Worm (Caenorhabditis elegans) whole organism, young adult: Measurements from ENCODE around the gene R151.10.

Experiments used
- B0261.1 ChIP-seq: sonication (generic microtip); optimal IDR thresholded peaks from 2 replicates; lab custom pipeline; 2016; ENCODE audit warnings: mild to moderate bottlenecking, missing genetic modification characterization, moderate library complexity, missing compliant biosample characterization
- F22D6.2 ChIP-seq: sonication (generic microtip); optimal IDR thresholded peaks from 2 replicates; lab custom pipeline; 2016; ENCODE audit warnings: mild to moderate bottlenecking, missing genetic modification characterization, missing compliant biosample characterization
- F23B12.7 ChIP-seq: sonication (generic microtip); optimal IDR thresholded peaks from 2 replicates; lab custom pipeline; 2017; ENCODE audit warnings: missing genetic modification characterization, mild to moderate bottlenecking, missing compliant biosample characterization, antibody characterized with exemption, moderate library complexity; ENCODE audit not compliant: insufficient read depth
- F33H1.4 ChIP-seq: fragments of 200-800 bp; sonication (Bioruptor generic); IDR thresholded peaks from 2 replicates; pipeline ENCODE4 v1.3.6; 2022; ENCODE audit warnings: missing genetic modification reagents, missing genetic modification characterization, missing compliant biosample characterization
- F49E8.2 ChIP-seq: sonication (generic microtip); optimal IDR thresholded peaks from 3 replicates; lab custom pipeline; 2017; ENCODE audit warnings: missing genetic modification characterization, mild to moderate bottlenecking, missing compliant biosample characterization, antibody characterized with exemption, moderate library complexity; ENCODE audit not compliant: insufficient read depth
- F55B11.4 ChIP-seq: sonication (generic microtip); optimal IDR thresholded peaks from 2 replicates; lab custom pipeline; 2016; ENCODE audit warnings: missing compliant biosample characterization, missing genetic modification characterization, borderline replicate concordance; ENCODE audit not compliant: insufficient read depth
- F57A8.1 ChIP-seq: fragments of 200-800 bp; sonication (Bioruptor generic); optimal IDR thresholded peaks from 2 replicates; lab custom pipeline; 2018; ENCODE audit warnings: mild to moderate bottlenecking, missing genetic modification characterization, moderate library complexity, missing compliant biosample characterization
- F57C9.4 ChIP-seq: sonication (generic microtip); optimal IDR thresholded peaks from 2 replicates; lab custom pipeline; 2017; ENCODE audit warnings: mild to moderate bottlenecking, missing genetic modification characterization, missing compliant biosample characterization
- K12H6.12 ChIP-seq: fragments of 200-800 bp; sonication (Bioruptor generic); optimal IDR thresholded peaks from 2 replicates; lab custom pipeline; 2018; ENCODE audit warnings: mild to moderate bottlenecking, missing genetic modification characterization, missing compliant biosample characterization
- T07F8.4 ChIP-seq: sonication (generic microtip); optimal IDR thresholded peaks from 2 replicates; lab custom pipeline; 2016; ENCODE audit warnings: mild to moderate bottlenecking, missing genetic modification characterization, moderate library complexity, missing compliant biosample characterization
- Y67H2A.10 ChIP-seq: fragments of 200-800 bp; sonication (Bioruptor generic); conservative IDR thresholded peaks from 2 replicates; pipeline ENCODE4 v1.3.6; 2022; ENCODE audit warnings: missing genetic modification reagents, missing genetic modification characterization, missing compliant biosample characterization
- Y95B8A.8 ChIP-seq: fragments of 200-800 bp; sonication (Bioruptor generic); IDR thresholded peaks from 2 replicates; pipeline ENCODE4 v1.3.6; 2022; ENCODE audit warnings: missing genetic modification reagents, missing genetic modification characterization, missing compliant biosample characterization
- ZK185.1 ChIP-seq: sonication (generic microtip); optimal IDR thresholded peaks from 2 replicates; lab custom pipeline; 2016; ENCODE audit warnings: mild to moderate bottlenecking, missing genetic modification characterization, missing compliant biosample characterization; ENCODE audit not compliant: poor library complexity, severe bottlenecking
- aptf-2 ChIP-seq: fragments of 200-800 bp; sonication (Bioruptor generic); conservative IDR thresholded peaks from 2 replicates; pipeline ENCODE4 v1.3.6; 2022; ENCODE audit warnings: missing genetic modification reagents, missing genetic modification characterization, missing compliant biosample characterization
- athp-1 ChIP-seq: sonication (generic microtip); optimal IDR thresholded peaks from 2 replicates; lab custom pipeline; 2017; ENCODE audit warnings: mild to moderate bottlenecking, missing genetic modification characterization, missing compliant biosample characterization
- attf-5 ChIP-seq: fragments of 200-800 bp; sonication (Bioruptor generic); optimal IDR thresholded peaks from 2 replicates; lab custom pipeline; 2018; ENCODE audit warnings: mild to moderate bottlenecking, missing genetic modification characterization, missing compliant biosample characterization
- attf-6 ChIP-seq: fragments of 200-800 bp; sonication (Bioruptor generic); IDR thresholded peaks from 2 replicates; pipeline ENCODE4 v1.3.6; 2022; ENCODE audit warnings: missing genetic modification reagents, missing genetic modification characterization, missing compliant biosample characterization
- ccch-3 ChIP-seq: fragments of 200-800 bp; sonication (Bioruptor generic); optimal IDR thresholded peaks from 2 replicates; lab custom pipeline; 2018; ENCODE audit warnings: mild to moderate bottlenecking, missing genetic modification characterization, missing compliant biosample characterization
- cebp-2 ChIP-seq: fragments of 200-800 bp; sonication (Bioruptor generic); IDR thresholded peaks from 2 replicates; pipeline ENCODE4 v1.3.6; 2022; ENCODE audit warnings: missing genetic modification characterization, missing compliant biosample characterization
- ceh-100 ChIP-seq: fragments of 200-800 bp; sonication (Bioruptor generic); IDR thresholded peaks from 2 replicates; pipeline ENCODE4 v1.3.6; 2022; ENCODE audit warnings: missing genetic modification reagents, missing genetic modification characterization, missing compliant biosample characterization
- ceh-40 ChIP-seq: fragments of 200-800 bp; sonication (Bioruptor generic); IDR thresholded peaks from 2 replicates; pipeline ENCODE4 v1.3.6; 2022; ENCODE audit warnings: missing genetic modification characterization, missing compliant biosample characterization
- ceh-91 ChIP-seq: fragments of 200-800 bp; sonication (Bioruptor generic); IDR thresholded peaks from 2 replicates; pipeline ENCODE4 v1.3.6; 2022; ENCODE audit warnings: missing genetic modification reagents, missing genetic modification characterization, missing compliant biosample characterization
- chd-7 ChIP-seq: sonication (generic microtip); optimal IDR thresholded peaks from 2 replicates; lab custom pipeline; 2016; ENCODE audit warnings: mild to moderate bottlenecking, missing genetic modification characterization, moderate library complexity, missing compliant biosample characterization
- dpff-1 ChIP-seq: sonication (generic microtip); optimal IDR thresholded peaks from 2 replicates; lab custom pipeline; 2017; ENCODE audit warnings: mild to moderate bottlenecking, missing genetic modification characterization, missing compliant biosample characterization
- ets-4 ChIP-seq: fragments of 200-800 bp; sonication (Bioruptor generic); optimal IDR thresholded peaks from 2 replicates; lab custom pipeline; 2018; ENCODE audit warnings: mild to moderate bottlenecking, missing genetic modification characterization, missing compliant biosample characterization
- fkh-3 ChIP-seq: sonication (generic microtip); optimal IDR thresholded peaks from 2 replicates; lab custom pipeline; 2016; ENCODE audit warnings: mild to moderate bottlenecking, missing genetic modification characterization, missing compliant biosample characterization
- him-1 ChIP-seq: sonication (generic microtip); optimal IDR thresholded peaks from 2 replicates; lab custom pipeline; 2016; ENCODE audit warnings: missing genotype, missing genetic modification reagents, missing genetic modification characterization, missing compliant biosample characterization
- hmg-1.2 ChIP-seq: fragments of 200-800 bp; sonication (Bioruptor generic); IDR thresholded peaks from 2 replicates; pipeline ENCODE4 v1.3.6; 2022; ENCODE audit warnings: missing genetic modification reagents, missing genetic modification characterization, missing compliant biosample characterization
- let-607 ChIP-seq, 2 experiments: fragments of 200-800 bp in 1 of 2; sonication (Bioruptor generic) in 1 of 2; sonication (generic microtip) in 1 of 2; optimal IDR thresholded peaks; 2 replicates each; lab custom pipeline; 2016 to 2018; ENCODE audit warnings: mild to moderate bottlenecking in 2 of 2, missing compliant biosample characterization in 2 of 2, missing genetic modification characterization in 2 of 2, moderate library complexity in 2 of 2, missing genotype in 1 of 2
- lin-26 ChIP-seq: fragments of 200-800 bp; sonication (Bioruptor generic); IDR thresholded peaks from 2 replicates; pipeline ENCODE4 v1.3.6; 2022; ENCODE audit warnings: missing genetic modification reagents, missing genetic modification characterization, missing compliant biosample characterization
- lin-35 ChIP-seq, 3 experiments: fragments of 150-350 bp in 2 of 3; sonication (generic microtip) in 1 of 3; optimal IDR thresholded peaks; 2 replicates each; lab custom pipeline; 2014 to 2018; ENCODE audit warnings: missing biosample characterization in 3 of 3, missing genetic modification characterization in 3 of 3, missing genetic modification reagents in 3 of 3
- lin-40 ChIP-seq: sonication (generic microtip); optimal IDR thresholded peaks from 2 replicates; lab custom pipeline; 2016; ENCODE audit warnings: missing genetic modification characterization, mild to moderate bottlenecking, missing compliant biosample characterization, missing genotype, missing genetic modification reagents
- lir-1 ChIP-seq: fragments of 200-800 bp; sonication (Bioruptor generic); conservative IDR thresholded peaks from 2 replicates; pipeline ENCODE4 v1.3.6; 2022; ENCODE audit warnings: missing genetic modification reagents, missing genetic modification characterization, missing compliant biosample characterization
- lsl-1 ChIP-seq: fragments of 200-800 bp; sonication (Bioruptor generic); optimal IDR thresholded peaks from 2 replicates; lab custom pipeline; 2018; ENCODE audit warnings: mild to moderate bottlenecking, missing genetic modification characterization, moderate library complexity, missing compliant biosample characterization
- madf-10 ChIP-seq: sonication (generic microtip); optimal IDR thresholded peaks from 2 replicates; lab custom pipeline; 2016; ENCODE audit warnings: mild to moderate bottlenecking, missing genetic modification characterization, missing compliant biosample characterization
- madf-8 ChIP-seq: fragments of 200-800 bp; sonication (Bioruptor generic); conservative IDR thresholded peaks from 2 replicates; pipeline ENCODE4 v1.3.6; 2022; ENCODE audit warnings: missing genetic modification reagents, missing genetic modification characterization, missing compliant biosample characterization
- nhr-80 ChIP-seq: sonication (generic microtip); optimal IDR thresholded peaks from 2 replicates; lab custom pipeline; 2016; ENCODE audit warnings: missing genetic modification characterization, missing compliant biosample characterization
- pha-4 ChIP-seq: fragments of 150-350 bp; sonication (generic microtip); optimal IDR thresholded peaks from 2 replicates; lab custom pipeline; 2014; ENCODE audit warnings: missing biosample characterization, missing genetic modification reagents, missing genetic modification characterization
- rcor-1 ChIP-seq: fragments of 200-800 bp; sonication (Bioruptor generic); IDR thresholded peaks from 2 replicates; pipeline ENCODE4 v1.3.6; 2022; ENCODE audit warnings: missing genetic modification reagents, missing genetic modification characterization, missing compliant biosample characterization
- sdz-38 ChIP-seq: sonication (generic microtip); optimal IDR thresholded peaks from 2 replicates; lab custom pipeline; 2016; ENCODE audit warnings: missing genotype, missing genetic modification characterization, missing compliant biosample characterization
- snpc-1.1 ChIP-seq: sonication (generic microtip); optimal IDR thresholded peaks from 2 replicates; lab custom pipeline; 2017; ENCODE audit warnings: missing genetic modification characterization, mild to moderate bottlenecking, missing compliant biosample characterization, antibody characterized with exemption, moderate library complexity, missing genotype, missing genetic modification reagents; ENCODE audit not compliant: insufficient read depth
- snpc-3.4 ChIP-seq: sonication (generic microtip); optimal IDR thresholded peaks from 2 replicates; lab custom pipeline; 2017; ENCODE audit warnings: missing genetic modification characterization, mild to moderate bottlenecking, missing compliant biosample characterization, antibody characterized with exemption, moderate library complexity, missing genotype, missing genetic modification reagents
- tbx-9 ChIP-seq: sonication (generic microtip); optimal IDR thresholded peaks from 2 replicates; lab custom pipeline; 2016; ENCODE audit warnings: borderline replicate concordance, missing genetic modification characterization, inconsistent platforms, missing compliant biosample characterization
- zfh-2 ChIP-seq: fragments of 200-800 bp; sonication (Bioruptor generic); conservative IDR thresholded peaks from 2 replicates; pipeline ENCODE4 v1.3.6; 2022; ENCODE audit warnings: missing genetic modification reagents, missing genetic modification characterization, missing compliant biosample characterization
- zim-3 ChIP-seq: sonication (generic microtip); optimal IDR thresholded peaks from 2 replicates; lab custom pipeline; 2017; ENCODE audit warnings: mild to moderate bottlenecking, missing genetic modification characterization, moderate library complexity, missing compliant biosample characterization
- ztf-26 ChIP-seq: sonication (generic microtip); optimal IDR thresholded peaks from 2 replicates; lab custom pipeline; 2017; ENCODE audit warnings: missing genetic modification characterization, missing compliant biosample characterization
- ztf-6 ChIP-seq: fragments of 200-800 bp; sonication (Bioruptor generic); IDR thresholded peaks from 2 replicates; pipeline ENCODE4 v1.3.6; 2022; ENCODE audit warnings: missing genetic modification reagents, missing genetic modification characterization, missing compliant biosample characterization

The R151.10 gene

ce11 chrIII:7189581-7190128, 41.1 kb downstream of the R151.10 start, which contains the start of gene rps-21 (continued):
- TF ChIP-seq lin-40, result peak; percentile 49
- peak; percentile 42 for TF ChIP-seq nhr-80 (tag; lab: Kevin White, UChicago)
- no peak for TF ChIP-seq F57A8.1 (GFP tag; lab: Kevin White, UChicago)
- TF ChIP-seq B0261.1 (tag; lab: Kevin White, UChicago), result no peak
- TF ChIP-seq cebp-2 (GFP tag; lab: Robert Waterston, UW), result no peak
- TF ChIP-seq T07F8.4, result no peak
- no peak for TF ChIP-seq attf-6 (GFP tag; lab: Robert Waterston, UW)
- TF ChIP-seq let-607 (tag; optimal IDR thresholded peaks at IDR 0.05; lab: Kevin White, UChicago), result no peak
- peak in 1 of 3 experiments; percentile 74 for TF ChIP-seq lin-35 (GFP tag; optimal IDR thresholded peaks at IDR 0.05; lab: Kevin White, UChicago)
- TF ChIP-seq aptf-2 (GFP tag; lab: Robert Waterston, UW), result no peak
- TF ChIP-seq F49E8.2 (tag; lab: Kevin White, UChicago), result no peak
- no peak for TF ChIP-seq chd-7 (tag; lab: Kevin White, UChicago)
- TF ChIP-seq lsl-1 (GFP tag; lab: Kevin White, UChicago), result peak; percentile 21
- TF ChIP-seq madf-8 (GFP tag; lab: Robert Waterston, UW), result no peak
- TF ChIP-seq madf-10 (tag; lab: Kevin White, UChicago), result peak; percentile 22
- no peak for TF ChIP-seq zim-3 (tag; lab: Kevin White, UChicago)
- no peak for TF ChIP-seq lir-1 (GFP tag; lab: Robert Waterston, UW)
- no peak for TF ChIP-seq snpc-1.1 (tag; lab: Kevin White, UChicago)
- TF ChIP-seq F55B11.4 (tag; lab: Kevin White, UChicago), result no peak
- TF ChIP-seq ccch-3, result no peak
- TF ChIP-seq sdz-38 (tag; lab: Kevin White, UChicago), result no peak
- TF ChIP-seq hmg-1.2 (GFP tag; lab: Robert Waterston, UW), result peak; percentile 89
- peak; percentile 62 for TF ChIP-seq attf-5 (GFP tag; lab: Kevin White, UChicago)
- TF ChIP-seq F22D6.2, result no peak
- TF ChIP-seq athp-1, result no peak
- TF ChIP-seq rcor-1 (GFP tag; lab: Robert Waterston, UW), result no peak
- TF ChIP-seq him-1, result no peak
- TF ChIP-seq F57C9.4 (tag; lab: Kevin White, UChicago), result no peak
- TF ChIP-seq lin-26, result no peak
- no peak for TF ChIP-seq Y67H2A.10
- peak; percentile 88 for TF ChIP-seq F23B12.7 (tag; lab: Kevin White, UChicago)
- no peak for TF ChIP-seq ZK185.1 (tag; lab: Kevin White, UChicago)
- no peak for TF ChIP-seq zfh-2
- no peak for TF ChIP-seq tbx-9 (tag; lab: Kevin White, UChicago)
- no peak for TF ChIP-seq ceh-40
- peak; percentile 21 for TF ChIP-seq K12H6.12
- peak; percentile 47 for TF ChIP-seq snpc-3.4 (tag; lab: Kevin White, UChicago)
- TF ChIP-seq pha-4, result no peak
- TF ChIP-seq ztf-26 (tag; lab: Kevin White, UChicago), result no peak
- TF ChIP-seq F33H1.4 (GFP tag; lab: Robert Waterston, UW), result peak; percentile 94
- TF ChIP-seq dpff-1, result no peak
- no peak for TF ChIP-seq ets-4 (GFP tag; lab: Kevin White, UChicago)
- peak; percentile 46; the same call in 1 of the 2 replicates for TF ChIP-seq ceh-100 (GFP tag; lab: Robert Waterston, UW)
- TF ChIP-seq ztf-6 (GFP tag; lab: Robert Waterston, UW), result no peak
- TF ChIP-seq ceh-91 (GFP tag; lab: Robert Waterston, UW), result peak; percentile 21; the same call in 1 of the 2 replicates
- no peak for TF ChIP-seq fkh-3 (tag; lab: Kevin White, UChicago)
- TF ChIP-seq Y95B8A.8 (GFP tag; lab: Robert Waterston, UW), result peak; percentile 67; the same call in 1 of the 2 replicates
